Worm (Caenorhabditis elegans) whole organism, early embryonic: ENCODE data around the gene ten-1.

Experiments
- B0310.2 ChIP-seq: sonication (generic microtip); optimal IDR thresholded peaks from 2 replicates; lab custom pipeline; 2016; ENCODE audit warnings: mild to moderate bottlenecking, missing genetic modification characterization, missing compliant biosample characterization
- F13C5.2 ChIP-seq: sonication (generic microtip); optimal IDR thresholded peaks from 2 replicates; lab custom pipeline; 2017; ENCODE audit warnings: mild to moderate bottlenecking, missing genetic modification characterization, inconsistent platforms, missing compliant biosample characterization
- aly-1 ChIP-seq: sonication (generic microtip); optimal IDR thresholded peaks from 2 replicates; lab custom pipeline; 2016; ENCODE audit warnings: missing genetic modification characterization, missing compliant biosample characterization
- ama-1 ChIP-seq: fragments of 150-350 bp; optimal IDR thresholded peaks from 2 replicates; lab custom pipeline; 2014
- ceh-13 ChIP-seq: fragments of 200-800 bp; sonication (Bioruptor generic); optimal IDR thresholded peaks from 2 replicates; lab custom pipeline; 2018; ENCODE audit warnings: mild to moderate bottlenecking, missing genetic modification characterization, missing compliant biosample characterization
- ets-7 ChIP-seq: sonication (generic microtip); optimal IDR thresholded peaks from 2 replicates; lab custom pipeline; 2016; ENCODE audit warnings: missing genotype, missing genetic modification characterization, missing compliant biosample characterization
- flt-1 ChIP-seq: fragments of 200-800 bp; sonication (Bioruptor generic); IDR thresholded peaks from 2 replicates; pipeline ENCODE4 v1.3.6; 2022; ENCODE audit warnings: missing genetic modification characterization, missing compliant biosample characterization
- hmbx-1 ChIP-seq: sonication (generic microtip); optimal IDR thresholded peaks from 2 replicates; lab custom pipeline; 2016; ENCODE audit warnings: mild to moderate bottlenecking, missing genetic modification characterization, missing compliant biosample characterization
- hmg-4 ChIP-seq: fragments of 200-800 bp; sonication (Bioruptor generic); optimal IDR thresholded peaks from 2 replicates; lab custom pipeline; 2018; ENCODE audit warnings: mild to moderate bottlenecking, missing genetic modification characterization, missing compliant biosample characterization
- pes-1 ChIP-seq: fragments of 200-800 bp; sonication (Bioruptor generic); IDR thresholded peaks from 2 replicates; pipeline ENCODE4 v1.3.6; 2022; ENCODE audit warnings: missing genetic modification reagents, missing genetic modification characterization, missing compliant biosample characterization
- scrt-1 ChIP-seq: fragments of 200-800 bp; sonication (Bioruptor generic); IDR thresholded peaks from 2 replicates; pipeline ENCODE4 v1.3.6; 2022; ENCODE audit warnings: missing genetic modification characterization, missing compliant biosample characterization
- tbx-37 ChIP-seq: fragments of 200-800 bp; sonication (Bioruptor generic); conservative IDR thresholded peaks from 2 replicates; pipeline ENCODE4 v1.3.6; 2022; ENCODE audit warnings: missing genetic modification reagents, missing genetic modification characterization, missing compliant biosample characterization
- tra-4 ChIP-seq: sonication (generic microtip); optimal IDR thresholded peaks from 2 replicates; lab custom pipeline; 2017; ENCODE audit warnings: missing genetic modification characterization, missing compliant biosample characterization

- TF ChIP-seq flt-1 (GFP tag; lab: Robert Waterston, UW) (no peak), ama-1 (lab: Kevin White, UChicago) (no peak), hmbx-1 (tag; lab: Kevin White, UChicago) (no peak), pes-1 (GFP tag; lab: Robert Waterston, UW) (no peak), B0310.2 (tag; lab: Kevin White, UChicago) (no peak), F13C5.2 (tag; lab: Kevin White, UChicago) (no peak), scrt-1 (no peak), ets-7 (tag; lab: Kevin White, UChicago) (no peak), tra-4 (tag; lab: Kevin White, UChicago) (no peak), tbx-37 (GFP tag; lab: Robert Waterston, UW) (no peak), ceh-13 (GFP tag; lab: Kevin White, UChicago) (no peak), aly-1 (tag; lab: Kevin White, UChicago) (no peak), hmg-4 (GFP tag; lab: Kevin White, UChicago) (no peak)
Observed at ce11 chrIII:6885889-6886288, 65.2 kb downstream of the ten-1 start.
